Fruit fly (Drosophila melanogaster) whole organism, embryonic: ENCODE measurements around the gene UBL3.
A peak's percentile ranks its signal among the peaks of the same experiment; 100 is the strongest.

Source experiments
- ATbp ChIP-seq: fragments of 200-800 bp; sonication (Bioruptor generic); optimal IDR thresholded peaks from 2 replicates; lab custom pipeline; 2017; ENCODE audit warnings: missing biosample characterization, mild to moderate bottlenecking, missing genetic modification characterization, missing genetic modification reagents
- Aef1 ChIP-seq: fragments of 200-800 bp; sonication (Bioruptor generic); IDR thresholded peaks from 3 replicates; pipeline ENCODE4 v1.3.6; 2022; ENCODE audit warnings: missing biosample characterization, missing genetic modification characterization
- Bdp1 ChIP-seq: fragments of 200-800 bp; sonication (Bioruptor generic); optimal IDR thresholded peaks from 3 replicates; lab custom pipeline; 2016; ENCODE audit warnings: missing biosample characterization, missing genetic modification characterization
- BtbVII ChIP-seq: fragments of 200-800 bp; sonication (Bioruptor generic); optimal IDR thresholded peaks from 3 replicates; lab custom pipeline; 2017; ENCODE audit warnings: missing biosample characterization, mild to moderate bottlenecking, missing genetic modification characterization
- C15 ChIP-seq: fragments of 200-800 bp; sonication (Bioruptor generic); IDR thresholded peaks from 3 replicates; pipeline ENCODE4 v1.3.6; 2022; ENCODE audit warnings: missing biosample characterization, missing genetic modification characterization
- CG10979 ChIP-seq: fragments of 200-800 bp; sonication (Bioruptor generic); optimal IDR thresholded peaks from 2 replicates; lab custom pipeline; 2018; ENCODE audit warnings: missing biosample characterization, mild to moderate bottlenecking, missing genetic modification characterization, moderate library complexity
- CG11085 ChIP-seq: fragments of 200-800 bp; sonication (Bioruptor generic); IDR thresholded peaks from 2 replicates; pipeline ENCODE4 v1.3.6; 2022; ENCODE audit warnings: missing biosample characterization, missing genetic modification characterization
- CG12299 ChIP-seq: fragments of 200-800 bp; sonication (Bioruptor generic); optimal IDR thresholded peaks from 2 replicates; lab custom pipeline; 2018; ENCODE audit warnings: missing biosample characterization, mild to moderate bottlenecking, missing genetic modification characterization
- CG14667 ChIP-seq: fragments of 200-800 bp; sonication (Bioruptor generic); IDR thresholded peaks from 2 replicates; pipeline ENCODE4 v1.3.6; 2022; ENCODE audit warnings: missing biosample characterization, missing genetic modification characterization
- CG15601 ChIP-seq: fragments of 200-800 bp; sonication (Bioruptor generic); optimal IDR thresholded peaks from 3 replicates; lab custom pipeline; 2019; ENCODE audit warnings: missing biosample characterization, mild to moderate bottlenecking, missing genetic modification characterization, moderate library complexity
- CG17802 ChIP-seq: fragments of 200-800 bp; sonication (Bioruptor generic); optimal IDR thresholded peaks from 2 replicates; lab custom pipeline; 2018; ENCODE audit warnings: missing biosample characterization, mild to moderate bottlenecking, missing genetic modification characterization, moderate library complexity
- CG2129 ChIP-seq: fragments of 200-800 bp; sonication (Bioruptor generic); IDR thresholded peaks from 2 replicates; pipeline ENCODE4 v1.3.6; 2022; ENCODE audit warnings: missing biosample characterization, missing genetic modification characterization; ENCODE audit not compliant: partially characterized antibody
- CG2875 ChIP-seq: fragments of 200-800 bp; sonication (Bioruptor generic); optimal IDR thresholded peaks from 2 replicates; lab custom pipeline; 2017; ENCODE audit warnings: missing biosample characterization, mild to moderate bottlenecking, missing genetic modification characterization, missing genetic modification reagents
- CG34224 ChIP-seq: fragments of 200-800 bp; sonication (Bioruptor generic); IDR thresholded peaks from 3 replicates; pipeline ENCODE4 v1.3.6; 2022; ENCODE audit warnings: missing biosample characterization, missing genetic modification characterization; ENCODE audit not compliant: partially characterized antibody
- CG4282 ChIP-seq: fragments of 200-800 bp; sonication (Bioruptor generic); optimal IDR thresholded peaks from 2 replicates; lab custom pipeline; 2016; ENCODE audit warnings: missing biosample characterization, missing genetic modification characterization
- CG4424 ChIP-seq: fragments of 200-800 bp; sonication (Bioruptor generic); optimal IDR thresholded peaks from 3 replicates; lab custom pipeline; 2016; ENCODE audit warnings: missing biosample characterization, missing genetic modification characterization
- CG7556 ChIP-seq: fragments of 200-800 bp; sonication (Bioruptor generic); optimal IDR thresholded peaks from 2 replicates; lab custom pipeline; 2017; ENCODE audit warnings: missing biosample characterization, mild to moderate bottlenecking, missing genetic modification characterization
- CG8359 ChIP-seq: fragments of 200-800 bp; sonication (Bioruptor generic); optimal IDR thresholded peaks from 2 replicates; lab custom pipeline; 2017; ENCODE audit warnings: missing biosample characterization, mild to moderate bottlenecking, missing genetic modification characterization, borderline replicate concordance
- CkIIα-i1 ChIP-seq: fragments of 200-800 bp; sonication (Bioruptor generic); IDR thresholded peaks from 2 replicates; pipeline ENCODE4 v1.3.6; 2022; ENCODE audit warnings: missing biosample characterization, missing genetic modification characterization
- CrebB ChIP-seq: fragments of 200-800 bp; sonication (Bioruptor generic); optimal IDR thresholded peaks from 3 replicates; lab custom pipeline; 2018; ENCODE audit warnings: missing biosample characterization, mild to moderate bottlenecking, missing genetic modification characterization
- D19A ChIP-seq: fragments of 200-800 bp; optimal IDR thresholded peaks from 3 replicates; lab custom pipeline; 2019; ENCODE audit warnings: missing biosample characterization, mild to moderate bottlenecking, missing genetic modification characterization, moderate library complexity
- D19B ChIP-seq: fragments of 200-800 bp; sonication (Bioruptor generic); optimal IDR thresholded peaks from 2 replicates; lab custom pipeline; 2017; ENCODE audit warnings: missing biosample characterization, mild to moderate bottlenecking, missing genetic modification characterization
- Gug ChIP-seq: fragments of 200-800 bp; sonication (Bioruptor generic); IDR thresholded peaks from 4 replicates; pipeline ENCODE4 v1.3.6; 2022; ENCODE audit warnings: missing biosample characterization, missing genetic modification characterization
- H15 ChIP-seq: fragments of 200-800 bp; sonication (Bioruptor generic); IDR thresholded peaks from 3 replicates; pipeline ENCODE4 v1.3.6; 2022; ENCODE audit warnings: missing biosample characterization, missing genetic modification characterization
- HLH54F ChIP-seq: fragments of 200-800 bp; sonication (Bioruptor generic); optimal IDR thresholded peaks from 3 replicates; lab custom pipeline; 2016; ENCODE audit warnings: missing biosample characterization, missing genetic modification characterization
- Hand ChIP-seq: fragments of 200-800 bp; sonication (Bioruptor generic); optimal IDR thresholded peaks from 2 replicates; lab custom pipeline; 2017; ENCODE audit warnings: mild to moderate bottlenecking, missing biosample characterization, missing genetic modification reagents, missing genetic modification characterization
- MBD-R2 ChIP-seq: fragments of 200-800 bp; sonication (Bioruptor generic); IDR thresholded peaks from 2 replicates; pipeline ENCODE4 v1.3.6; 2022; ENCODE audit warnings: missing biosample characterization, missing genetic modification characterization
- MESR4 ChIP-seq: fragments of 200-800 bp; sonication (Bioruptor generic); optimal IDR thresholded peaks from 2 replicates; lab custom pipeline; 2018; ENCODE audit warnings: missing biosample characterization, mild to moderate bottlenecking, missing genetic modification characterization, moderate library complexity
- Poxn ChIP-seq: fragments of 200-800 bp; sonication (Bioruptor generic); IDR thresholded peaks from 2 replicates; pipeline ENCODE4 v1.3.6; 2022; ENCODE audit warnings: missing biosample characterization, missing genetic modification characterization
- Sox100B ChIP-seq: fragments of 200-800 bp; sonication (Bioruptor generic); optimal IDR thresholded peaks from 3 replicates; lab custom pipeline; 2018; ENCODE audit warnings: missing biosample characterization, mild to moderate bottlenecking, missing genetic modification characterization
- Sox102F ChIP-seq: fragments of 200-800 bp; sonication (Bioruptor generic); optimal IDR thresholded peaks from 2 replicates; lab custom pipeline; 2018; ENCODE audit warnings: missing biosample characterization, mild to moderate bottlenecking, missing genetic modification characterization, moderate library complexity
- Vsx1 ChIP-seq: fragments of 200-800 bp; sonication (Bioruptor generic); optimal IDR thresholded peaks from 2 replicates; lab custom pipeline; 2017; ENCODE audit warnings: missing biosample characterization, mild to moderate bottlenecking, missing genetic modification characterization, missing genetic modification reagents
- ac ChIP-seq: fragments of 200-800 bp; sonication (Bioruptor generic); optimal IDR thresholded peaks from 3 replicates; lab custom pipeline; 2017; ENCODE audit warnings: missing biosample characterization, mild to moderate bottlenecking, missing genetic modification characterization
- al ChIP-seq: fragments of 200-800 bp; sonication (Bioruptor generic); IDR thresholded peaks from 2 replicates; pipeline ENCODE4 v1.3.6; 2022; ENCODE audit warnings: missing biosample characterization, missing genetic modification characterization
- crol ChIP-seq: fragments of 200-800 bp; sonication (Bioruptor generic); IDR thresholded peaks from 2 replicates; pipeline ENCODE4 v1.3.6; 2022; ENCODE audit warnings: missing biosample characterization, missing genetic modification characterization
- dati ChIP-seq: fragments of 200-800 bp; sonication (Bioruptor generic); IDR thresholded peaks from 2 replicates; pipeline ENCODE4 v1.3.6; 2022; ENCODE audit warnings: missing biosample characterization, missing genetic modification characterization
- dysf ChIP-seq: fragments of 200-800 bp; sonication (Bioruptor generic); IDR thresholded peaks from 3 replicates; pipeline ENCODE4 v1.3.6; 2022; ENCODE audit warnings: missing biosample characterization, missing genetic modification characterization
- ewg ChIP-seq: fragments of 200-800 bp; sonication (Bioruptor generic); optimal IDR thresholded peaks from 3 replicates; lab custom pipeline; 2017; ENCODE audit warnings: mild to moderate bottlenecking, missing biosample characterization, missing genetic modification reagents, missing genetic modification characterization
- ftz-f1 ChIP-seq: fragments of 200-800 bp; sonication (Bioruptor generic); optimal IDR thresholded peaks from 2 replicates; lab custom pipeline; 2016; ENCODE audit warnings: missing biosample characterization, missing genetic modification characterization
- gcm2 ChIP-seq: fragments of 200-800 bp; sonication (Bioruptor generic); optimal IDR thresholded peaks from 2 replicates; lab custom pipeline; 2016; ENCODE audit warnings: missing biosample characterization, missing genetic modification characterization
- hkb ChIP-seq, 2 experiments: fragments of 200-800 bp in 1 of 2; fragments of >200 bp in 1 of 2; sonication (Bioruptor generic) in 1 of 2; IDR thresholded peaks in 1 of 2; optimal IDR thresholded peaks in 1 of 2; 2 replicates each; pipeline versions ENCODE4 v1.3.6 to Lab custom; 2017 to 2022; ENCODE audit warnings: missing biosample characterization in 1 of 2, missing genetic modification characterization in 1 of 2
- lilli ChIP-seq: fragments of 200-800 bp; sonication (Bioruptor generic); optimal IDR thresholded peaks from 3 replicates; lab custom pipeline; 2016; ENCODE audit warnings: missing biosample characterization, missing genetic modification characterization
- maf-S ChIP-seq: fragments of 200-800 bp; sonication (Bioruptor generic); optimal IDR thresholded peaks from 2 replicates; lab custom pipeline; 2016; ENCODE audit warnings: missing biosample characterization, missing genetic modification characterization
- sens ChIP-seq: fragments of 200-800 bp; sonication (Bioruptor generic); peaks from one replicate; lab custom pipeline; 2016; ENCODE audit warnings: missing biosample characterization, missing genetic modification characterization
- sima ChIP-seq: fragments of 200-800 bp; sonication (Bioruptor generic); optimal IDR thresholded peaks from 2 replicates; lab custom pipeline; 2016; ENCODE audit warnings: missing biosample characterization, missing genetic modification characterization
- slbo ChIP-seq: fragments of 200-800 bp; sonication (Bioruptor generic); IDR thresholded peaks from 2 replicates; pipeline ENCODE4 v1.3.6; 2022; ENCODE audit warnings: missing biosample characterization, missing genetic modification characterization
- sqz ChIP-seq: fragments of 200-800 bp; sonication (Bioruptor generic); optimal IDR thresholded peaks from 3 replicates; lab custom pipeline; 2018; ENCODE audit warnings: missing biosample characterization, mild to moderate bottlenecking, missing genetic modification characterization
- toy ChIP-seq: fragments of 200-800 bp; sonication (Bioruptor generic); IDR thresholded peaks from 2 replicates; pipeline ENCODE4 v1.3.6; 2022; ENCODE audit warnings: missing biosample characterization, missing genetic modification characterization
- wor ChIP-seq: fragments of 200-800 bp; sonication (Bioruptor generic); IDR thresholded peaks from 2 replicates; pipeline ENCODE4 v1.3.6; 2022; ENCODE audit warnings: missing biosample characterization, missing genetic modification characterization

The UBL3 gene

dm6 chrX:15893732-15894264 is 40.8 kb upstream of the UBL3 start (continued):
- TF ChIP-seq MESR4 (GFP tag; lab: Kevin White, UChicago) (no peak), hkb (optimal IDR thresholded peaks at IDR 0.05; lab: Kevin White, UChicago) (no peak), hkb (GFP tag; IDR thresholded peaks at IDR 0.05; lab: Robert Waterston, UW) (peak; percentile 7; the same call in 1 of the 2 replicates), Aef1 (GFP tag; lab: Robert Waterston, UW) (no peak), D19A (peak; percentile 73), ATbp (GFP tag; lab: Kevin White, UChicago) (no peak), Sox100B (peak; percentile 15), dati (GFP tag; lab: Robert Waterston, UW) (no peak), sens (GFP tag; lab: Kevin White, UChicago) (peak; percentile 66), CG15601 (tag; lab: Kevin White, UChicago) (peak; percentile 24), toy (no peak), CkIIα-i1 (GFP tag; lab: Robert Waterston, UW) (no peak), ewg (GFP tag; lab: Kevin White, UChicago) (peak; percentile 60), Vsx1 (GFP tag; lab: Kevin White, UChicago) (peak; percentile 1), crol (0 out of 2 replicates have a peak, but pooled peaks have one; percentile 39), sqz (GFP tag; lab: Kevin White, UChicago) (peak; percentile 12), HLH54F (no peak), CG2129 (GFP tag; lab: Robert Waterston, UW) (no peak)

- no peak for TF ChIP-seq Sox102F (GFP tag; lab: Kevin White, UChicago)
- no peak for TF ChIP-seq CG11085 (GFP tag; lab: Robert Waterston, UW)
- no peak for TF ChIP-seq dysf (GFP tag; lab: Robert Waterston, UW)
- no peak for TF ChIP-seq Poxn (GFP tag; lab: Robert Waterston, UW)
- no peak for TF ChIP-seq CG7556 (GFP tag; lab: Kevin White, UChicago)
- no peak for TF ChIP-seq CG8359 (GFP tag; lab: Kevin White, UChicago)
- peak; percentile 47 for TF ChIP-seq MBD-R2
- TF ChIP-seq D19B: no peak
- TF ChIP-seq ftz-f1: peak; percentile 96
- TF ChIP-seq CG14667 (GFP tag; lab: Robert Waterston, UW): no peak
- no peak for TF ChIP-seq lilli (GFP tag; lab: Kevin White, UChicago)
- TF ChIP-seq CrebB (tag; lab: Kevin White, UChicago): peak; percentile 32
- no peak for TF ChIP-seq CG4282 (GFP tag; lab: Kevin White, UChicago)
- TF ChIP-seq BtbVII (GFP tag; lab: Kevin White, UChicago): no peak
- 0 out of 2 replicates have a peak, but pooled peaks have one; percentile 20 for TF ChIP-seq al
- TF ChIP-seq maf-S (GFP tag; lab: Kevin White, UChicago): no peak
- TF ChIP-seq wor (GFP tag; lab: Robert Waterston, UW): no peak
- no peak for TF ChIP-seq Hand (GFP tag; lab: Kevin White, UChicago)
- no peak for TF ChIP-seq Aef1 (GFP tag; lab: Robert Waterston, UW)
- no peak for TF ChIP-seq gcm2 (GFP tag; lab: Kevin White, UChicago)
- TF ChIP-seq sima (GFP tag; lab: Kevin White, UChicago): no peak
- TF ChIP-seq CG12299: no peak
- no peak for TF ChIP-seq C15 (GFP tag; lab: Robert Waterston, UW)
- peak; percentile 29; the same call in 1 of the 2 replicates for TF ChIP-seq slbo (GFP tag; lab: Robert Waterston, UW)
- TF ChIP-seq CG34224: peak; percentile 98
- no peak for TF ChIP-seq ac
- no peak for TF ChIP-seq CG2875 (GFP tag; lab: Kevin White, UChicago)
- TF ChIP-seq CG17802 (tag; lab: Kevin White, UChicago): no peak
- no peak for TF ChIP-seq CG4424 (GFP tag; lab: Kevin White, UChicago)
- TF ChIP-seq Gug: no peak
- TF ChIP-seq H15 (GFP tag; lab: Robert Waterston, UW): no peak
- no peak for TF ChIP-seq Bdp1 (GFP tag; lab: Kevin White, UChicago)
- peak; percentile 1 for TF ChIP-seq CG10979 (tag; lab: Kevin White, UChicago)
Observed at dm6 chrX:15891606-15892345, 38.8 kb upstream of the UBL3 start, which contains the start of gene shi. shi (plus strand) TSS chrX:15892116.
